Fruit fly (Drosophila melanogaster): Measurements from ENCODE around the gene Hesr.

- no peak for TF ChIP-seq CG14655 (GFP tag; optimal IDR thresholded peaks at IDR 0.05)
- no peak for TF ChIP-seq EcR (GFP tag; optimal IDR thresholded peaks at IDR 0.05)
- TF ChIP-seq fd96Ca (GFP tag; IDR thresholded peaks at IDR 0.05), result no peak
These were observed 50.0 kb downstream of the Hesr start, which contains the start of gene Frq1 for dm6 chrX:18154955-18155419.

All from whole organism, pupa.